Fruit fly (Drosophila melanogaster) whole organism, embryonic: Measurements from ENCODE around the gene CG14153.

Experiments used
- Abd-B ChIP-seq: fragments of 200-800 bp; sonication (Bioruptor generic); optimal IDR thresholded peaks from 2 replicates; lab custom pipeline; 2018; ENCODE audit warnings: missing biosample characterization, mild to moderate bottlenecking, missing genetic modification characterization, moderate library complexity
- Atf3 ChIP-seq: fragments of 200-800 bp; sonication (Bioruptor generic); optimal IDR thresholded peaks from 3 replicates; lab custom pipeline; 2016; ENCODE audit warnings: missing biosample characterization, missing genetic modification characterization
- Blimp-1 ChIP-seq: fragments of 200-800 bp; sonication (Bioruptor generic); optimal IDR thresholded peaks from 3 replicates; lab custom pipeline; 2018; ENCODE audit warnings: missing biosample characterization, missing genetic modification characterization, mild to moderate bottlenecking, moderate library complexity, missing genetic modification reagents
- C15 ChIP-seq: fragments of 200-800 bp; sonication (Bioruptor generic); IDR thresholded peaks from 3 replicates; pipeline ENCODE4 v1.3.6; 2022; ENCODE audit warnings: missing biosample characterization, missing genetic modification characterization
- CG11504 ChIP-seq: fragments of 200-800 bp; sonication (Bioruptor generic); optimal IDR thresholded peaks from 3 replicates; lab custom pipeline; 2019; ENCODE audit warnings: missing biosample characterization, mild to moderate bottlenecking, missing genetic modification characterization, moderate library complexity
- CG11560 ChIP-seq: fragments of 200-800 bp; sonication (Bioruptor generic); IDR thresholded peaks from 3 replicates; pipeline ENCODE4 v1.3.6; 2022; ENCODE audit warnings: missing biosample characterization, missing genetic modification characterization
- CG12942 ChIP-seq: fragments of 200-800 bp; sonication (Bioruptor generic); optimal IDR thresholded peaks from 3 replicates; lab custom pipeline; 2016; ENCODE audit warnings: missing biosample characterization, missing genetic modification characterization
- CG13287 ChIP-seq: fragments of 200-800 bp; sonication (Bioruptor generic); IDR thresholded peaks from 2 replicates; pipeline ENCODE4 v1.3.6; 2022; ENCODE audit warnings: missing biosample characterization, missing genetic modification characterization; ENCODE audit not compliant: partially characterized antibody
- CG14710 ChIP-seq: fragments of 200-800 bp; sonication (Bioruptor generic); optimal IDR thresholded peaks from 3 replicates; lab custom pipeline; 2019; ENCODE audit warnings: missing biosample characterization, mild to moderate bottlenecking, missing genetic modification characterization, moderate library complexity
- CG15514 ChIP-seq: fragments of 200-800 bp; sonication (Bioruptor generic); optimal IDR thresholded peaks from 3 replicates; lab custom pipeline; 2017; ENCODE audit warnings: missing biosample characterization, missing genetic modification characterization, mild to moderate bottlenecking, moderate library complexity, missing genetic modification reagents
- CG17385 ChIP-seq: fragments of 200-800 bp; sonication (Bioruptor generic); optimal IDR thresholded peaks from 3 replicates; lab custom pipeline; 2018; ENCODE audit warnings: missing biosample characterization, mild to moderate bottlenecking, missing genetic modification characterization
- CG18476 ChIP-seq: fragments of 200-800 bp; sonication (Bioruptor generic); optimal IDR thresholded peaks from 2 replicates; lab custom pipeline; 2016; ENCODE audit warnings: missing biosample characterization, mild to moderate bottlenecking, missing genetic modification characterization
- CG2875 ChIP-seq: fragments of 200-800 bp; sonication (Bioruptor generic); optimal IDR thresholded peaks from 2 replicates; lab custom pipeline; 2017; ENCODE audit warnings: missing biosample characterization, mild to moderate bottlenecking, missing genetic modification characterization, missing genetic modification reagents
- CG34376 ChIP-seq: fragments of 200-800 bp; sonication (Bioruptor generic); optimal IDR thresholded peaks from 2 replicates; lab custom pipeline; 2018; ENCODE audit warnings: missing biosample characterization, mild to moderate bottlenecking, missing genetic modification characterization
- CG4328 ChIP-seq: fragments of 200-800 bp; sonication (Bioruptor generic); optimal IDR thresholded peaks from 3 replicates; lab custom pipeline; 2017; ENCODE audit warnings: missing biosample characterization, missing genetic modification reagents, missing genetic modification characterization
- CG4404 ChIP-seq: fragments of 200-800 bp; sonication (Bioruptor generic); IDR thresholded peaks from 2 replicates; pipeline ENCODE4 v1.3.6; 2022; ENCODE audit warnings: missing biosample characterization, missing genetic modification characterization
- CG6689 ChIP-seq: fragments of 200-800 bp; sonication (Bioruptor generic); IDR thresholded peaks from 2 replicates; pipeline ENCODE4 v1.3.6; 2022; ENCODE audit warnings: missing biosample characterization, missing genetic modification characterization
- CG6791 ChIP-seq: fragments of 200-800 bp; sonication (Bioruptor generic); IDR thresholded peaks from 3 replicates; pipeline ENCODE4 v1.3.6; 2022; ENCODE audit warnings: missing biosample characterization, missing genetic modification characterization; ENCODE audit not compliant: partially characterized antibody
- CG7963 ChIP-seq: fragments of 200-800 bp; sonication (Bioruptor generic); IDR thresholded peaks from 3 replicates; pipeline ENCODE4 v1.3.6; 2022; ENCODE audit warnings: missing biosample characterization, missing genetic modification characterization; ENCODE audit not compliant: partially characterized antibody
- CG8478 ChIP-seq: fragments of >200 bp; optimal IDR thresholded peaks from 2 replicates; lab custom pipeline; 2018
- ERR ChIP-seq: fragments of 200-800 bp; sonication (Bioruptor generic); optimal IDR thresholded peaks from 2 replicates; lab custom pipeline; 2016; ENCODE audit warnings: missing biosample characterization, missing genetic modification characterization
- Ets97D ChIP-seq: fragments of 200-800 bp; sonication (Bioruptor generic); optimal IDR thresholded peaks from 3 replicates; lab custom pipeline; 2016; ENCODE audit warnings: missing biosample characterization, missing genetic modification characterization
- Fer2 ChIP-seq: fragments of 200-800 bp; sonication (Bioruptor generic); optimal IDR thresholded peaks from 2 replicates; lab custom pipeline; 2018; ENCODE audit warnings: missing biosample characterization, mild to moderate bottlenecking, missing genetic modification characterization, moderate library complexity
- MTF-1 ChIP-seq: fragments of 200-800 bp; sonication (Bioruptor generic); optimal IDR thresholded peaks from 2 replicates; lab custom pipeline; 2018; ENCODE audit warnings: missing biosample characterization, mild to moderate bottlenecking, missing genetic modification characterization, borderline replicate concordance
- Max ChIP-seq: fragments of 200-800 bp; sonication (Bioruptor generic); optimal IDR thresholded peaks from 2 replicates; lab custom pipeline; 2016; ENCODE audit warnings: missing biosample characterization, mild to moderate bottlenecking, missing genetic modification characterization
- Med ChIP-seq: fragments of 200-800 bp; sonication (Bioruptor generic); peaks from one replicate; lab custom pipeline; 2016; ENCODE audit warnings: missing biosample characterization, missing genetic modification characterization, mild to moderate bottlenecking, inconsistent platforms, moderate library complexity
- Mrtf ChIP-seq: fragments of 200-800 bp; sonication (Bioruptor generic); IDR thresholded peaks from 3 replicates; pipeline ENCODE4 v1.3.6; 2022; ENCODE audit warnings: missing biosample characterization, missing genetic modification characterization
- Nf-YB ChIP-seq: fragments of 200-800 bp; sonication (Bioruptor generic); optimal IDR thresholded peaks from 3 replicates; lab custom pipeline; 2019; ENCODE audit warnings: missing biosample characterization, mild to moderate bottlenecking, missing genetic modification characterization, moderate library complexity
- Optix ChIP-seq: fragments of 200-800 bp; sonication (Bioruptor generic); IDR thresholded peaks from 3 replicates; pipeline ENCODE4 v1.3.6; 2022; ENCODE audit warnings: missing biosample characterization, missing genetic modification characterization
- PHDP ChIP-seq: fragments of 200-800 bp; sonication (Bioruptor generic); optimal IDR thresholded peaks from 3 replicates; lab custom pipeline; 2018; ENCODE audit warnings: missing biosample characterization, mild to moderate bottlenecking, missing genetic modification characterization, moderate library complexity
- Rx ChIP-seq: fragments of 200-800 bp; sonication (Bioruptor generic); IDR thresholded peaks from 2 replicates; pipeline ENCODE4 v1.3.6; 2022; ENCODE audit warnings: missing biosample characterization, missing genetic modification characterization
- Xrp1 ChIP-seq: fragments of 200-800 bp; sonication (Bioruptor generic); IDR thresholded peaks from 2 replicates; pipeline ENCODE4 v1.3.6; 2022; ENCODE audit warnings: missing biosample characterization, missing genetic modification characterization
- amos ChIP-seq: fragments of 200-800 bp; sonication (Bioruptor generic); IDR thresholded peaks from 2 replicates; pipeline ENCODE4 v1.3.6; 2022; ENCODE audit warnings: missing biosample characterization, missing genetic modification characterization; ENCODE audit not compliant: partially characterized antibody
- btn ChIP-seq: fragments of 200-800 bp; sonication (Bioruptor generic); optimal IDR thresholded peaks from 2 replicates; lab custom pipeline; 2016; ENCODE audit warnings: missing biosample characterization, missing genetic modification characterization
- chm ChIP-seq: fragments of 200-800 bp; sonication (Bioruptor generic); IDR thresholded peaks from 2 replicates; pipeline ENCODE4 v1.3.6; 2022; ENCODE audit warnings: missing biosample characterization, missing genetic modification characterization
- ci ChIP-seq: fragments of 200-800 bp; sonication (Bioruptor generic); IDR thresholded peaks from 3 replicates; pipeline ENCODE4 v1.3.6; 2022; ENCODE audit warnings: missing biosample characterization, missing genetic modification characterization
- esg ChIP-seq: fragments of 200-800 bp; sonication (Bioruptor generic); conservative IDR thresholded peaks from 2 replicates; pipeline ENCODE4 v1.3.6; 2022; ENCODE audit warnings: missing biosample characterization, missing genetic modification characterization
- exex ChIP-seq: fragments of 200-800 bp; sonication (Bioruptor generic); optimal IDR thresholded peaks from 4 replicates; lab custom pipeline; 2018; ENCODE audit warnings: missing biosample characterization, mild to moderate bottlenecking, missing genetic modification characterization, moderate library complexity
- fru ChIP-seq: fragments of >200 bp; optimal IDR thresholded peaks from 2 replicates; lab custom pipeline; 2017
- gem ChIP-seq: fragments of 200-800 bp; sonication (Bioruptor generic); optimal IDR thresholded peaks from 2 replicates; lab custom pipeline; 2019; ENCODE audit warnings: missing biosample characterization, mild to moderate bottlenecking, missing genetic modification characterization, moderate library complexity
- gfzf ChIP-seq: fragments of 200-800 bp; sonication (Bioruptor generic); optimal IDR thresholded peaks from 2 replicates; lab custom pipeline; 2016; ENCODE audit warnings: missing biosample characterization, mild to moderate bottlenecking, missing genetic modification characterization, moderate library complexity
- gsb-n ChIP-seq: fragments of 200-800 bp; sonication (Bioruptor generic); optimal IDR thresholded peaks from 3 replicates; lab custom pipeline; 2018; ENCODE audit warnings: missing biosample characterization, mild to moderate bottlenecking, missing genetic modification characterization
- lab ChIP-seq: fragments of 200-800 bp; sonication (Bioruptor generic); optimal IDR thresholded peaks from 3 replicates; lab custom pipeline; 2017; ENCODE audit warnings: missing biosample characterization, missing genetic modification characterization, mild to moderate bottlenecking, moderate library complexity, missing genetic modification reagents
- luna ChIP-seq: fragments of 200-800 bp; sonication (Bioruptor generic); optimal IDR thresholded peaks from 2 replicates; lab custom pipeline; 2016; ENCODE audit warnings: missing biosample characterization, missing genetic modification characterization
- maf-S ChIP-seq: fragments of 200-800 bp; sonication (Bioruptor generic); optimal IDR thresholded peaks from 2 replicates; lab custom pipeline; 2016; ENCODE audit warnings: missing biosample characterization, missing genetic modification characterization
- row ChIP-seq: fragments of 200-800 bp; sonication (Bioruptor generic); IDR thresholded peaks from 3 replicates; pipeline ENCODE4 v1.3.6; 2022; ENCODE audit warnings: missing biosample characterization, missing genetic modification characterization
- salm ChIP-seq: fragments of 200-800 bp; sonication (Bioruptor generic); optimal IDR thresholded peaks from 2 replicates; lab custom pipeline; 2018; ENCODE audit warnings: missing biosample characterization, mild to moderate bottlenecking, missing genetic modification characterization
- tx ChIP-seq: fragments of 200-800 bp; sonication (Bioruptor generic); optimal IDR thresholded peaks from 2 replicates; lab custom pipeline; 2016; ENCODE audit warnings: missing biosample characterization, missing genetic modification characterization
- wor ChIP-seq: fragments of 200-800 bp; sonication (Bioruptor generic); IDR thresholded peaks from 2 replicates; pipeline ENCODE4 v1.3.6; 2022; ENCODE audit warnings: missing biosample characterization, missing genetic modification characterization
- zf30C ChIP-seq: fragments of 200-800 bp; sonication (Bioruptor generic); optimal IDR thresholded peaks from 3 replicates; lab custom pipeline; 2018; ENCODE audit warnings: missing biosample characterization, mild to moderate bottlenecking, missing genetic modification characterization

The CG14153 gene

dm6 chr3L:10678545-10679067, 35.3 kb downstream of the CG14153 start (continued):
- TF ChIP-seq btn, result peak; percentile 66
- peak; percentile 89 for TF ChIP-seq CG17385
- TF ChIP-seq maf-S (GFP tag; lab: Kevin White, UChicago), result peak; percentile 88
- TF ChIP-seq Med (GFP tag; lab: Kevin White, UChicago), result peak; percentile 95
- TF ChIP-seq Optix (GFP tag; lab: Robert Waterston, UW), result no peak
- peak; percentile 95 for TF ChIP-seq CG4328 (GFP tag; lab: Kevin White, UChicago)
- TF ChIP-seq CG6791 (GFP tag; lab: Robert Waterston, UW), result no peak
- peak; percentile 73 for TF ChIP-seq exex
- TF ChIP-seq CG7963 (GFP tag; lab: Robert Waterston, UW), result no peak
- peak; percentile 95 for TF ChIP-seq CG14710 (tag; lab: Kevin White, UChicago)
- TF ChIP-seq CG11560 (tag; lab: Robert Waterston, UW), result peak; percentile 80
- peak; percentile 90 for TF ChIP-seq Max (GFP tag; lab: Kevin White, UChicago)
- peak; percentile 92 for TF ChIP-seq CG4404 (GFP tag; lab: Robert Waterston, UW)
- TF ChIP-seq row, result peak; percentile 97
- TF ChIP-seq tx (GFP tag; lab: Kevin White, UChicago), result peak; percentile 84
- TF ChIP-seq CG8478 (lab: Kevin White, UChicago), result no peak
- TF ChIP-seq MTF-1 (GFP tag; lab: Kevin White, UChicago), result peak; percentile 70
- TF ChIP-seq esg (GFP tag; lab: Robert Waterston, UW), result peak; percentile 94
- TF ChIP-seq Ets97D (GFP tag; lab: Kevin White, UChicago), result peak; percentile 68
- TF ChIP-seq PHDP (tag; lab: Kevin White, UChicago), result peak; percentile 94
- TF ChIP-seq CG12942, result peak; percentile 80
- peak; percentile 97 for TF ChIP-seq gsb-n (tag; lab: Kevin White, UChicago)
- peak; percentile 92 for TF ChIP-seq CG34376 (GFP tag; lab: Kevin White, UChicago)
- peak; percentile 88 for TF ChIP-seq chm (GFP tag; lab: Robert Waterston, UW)
- peak; percentile 94 for TF ChIP-seq Abd-B
- TF ChIP-seq salm (tag; lab: Kevin White, UChicago), result peak; percentile 96
- peak; percentile 95 for TF ChIP-seq CG2875 (GFP tag; lab: Kevin White, UChicago)
- TF ChIP-seq Mrtf, result peak; percentile 91
- no peak for TF ChIP-seq zf30C (GFP tag; lab: Kevin White, UChicago)
- TF ChIP-seq CG13287, result no peak
- TF ChIP-seq Nf-YB, result peak; percentile 85
- peak; percentile 74; the same call in 2 of the 3 replicates for TF ChIP-seq C15 (GFP tag; lab: Robert Waterston, UW)
- TF ChIP-seq Rx (GFP tag; lab: Robert Waterston, UW), result peak; percentile 48; the same call in 1 of the 2 replicates
- TF ChIP-seq Blimp-1 (GFP tag; lab: Kevin White, UChicago), result peak; percentile 90
- peak; percentile 73 for TF ChIP-seq ERR (GFP tag; lab: Kevin White, UChicago)
- TF ChIP-seq gem (tag; lab: Kevin White, UChicago), result peak; percentile 99
- TF ChIP-seq luna, result peak; percentile 20
- TF ChIP-seq lab (GFP tag; lab: Kevin White, UChicago), result peak; percentile 96
- TF ChIP-seq CG11504 (tag; lab: Kevin White, UChicago), result peak; percentile 96
- TF ChIP-seq ci, result no peak; the same call in none of the 3 replicates
- peak; percentile 79 for TF ChIP-seq Atf3 (GFP tag; lab: Kevin White, UChicago)
- TF ChIP-seq CG6689, result peak; percentile 96
- peak; percentile 95 for TF ChIP-seq CG18476 (GFP tag; lab: Kevin White, UChicago)
- no peak for TF ChIP-seq fru (lab: Kevin White, UChicago)
- peak; percentile 88 for TF ChIP-seq Fer2 (tag; lab: Kevin White, UChicago)
- no peak for TF ChIP-seq amos
- peak; percentile 97 for TF ChIP-seq Xrp1 (GFP tag; lab: Robert Waterston, UW)
- no peak for TF ChIP-seq gfzf (GFP tag; lab: Kevin White, UChicago)
- peak; percentile 88 for TF ChIP-seq wor (GFP tag; lab: Robert Waterston, UW)
- peak; percentile 87 for TF ChIP-seq CG15514
